Worm (Caenorhabditis elegans): ENCODE measurements around the gene nhr-68.

DNA sequence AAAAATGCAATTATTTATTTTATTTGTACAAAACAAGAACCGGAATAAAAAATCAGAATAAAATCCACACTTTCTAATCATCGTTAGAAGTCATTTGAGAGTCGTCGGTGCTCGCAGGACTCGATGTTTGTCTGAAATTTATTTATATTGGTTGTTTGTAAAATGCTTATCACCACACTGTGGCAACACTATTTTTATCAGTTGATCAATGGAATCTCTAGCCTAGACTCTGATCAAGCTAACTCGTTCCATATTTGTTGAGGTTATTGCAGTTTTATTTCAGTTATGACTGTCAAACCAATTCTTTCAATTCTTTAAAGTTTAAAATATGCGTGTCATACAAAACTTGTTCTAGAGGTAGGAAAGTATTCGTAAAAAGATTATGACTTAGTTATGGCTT, 31.2 kb downstream of the nhr-68 start, which contains the start of gene dhs-20:
- TF ChIP-seq bed-2 (GFP tag; IDR thresholded peaks at IDR 0.05) (no peak), madf-10 (tag; optimal IDR thresholded peaks at IDR 0.05) (no peak), lin-35 (GFP tag; optimal IDR thresholded peaks at IDR 0.05) (no peak), sea-2 (GFP tag; IDR thresholded peaks at IDR 0.05) (no peak), T07F8.4 (tag; optimal IDR thresholded peaks at IDR 0.05) (no peak), K12H6.12 (tag; optimal IDR thresholded peaks at IDR 0.05) (no peak), hsf-1 (GFP tag; IDR thresholded peaks at IDR 0.05) (no peak), repo-1 (tag; optimal IDR thresholded peaks at IDR 0.05) (no peak), dox-1 (GFP tag; IDR thresholded peaks at IDR 0.05) (no peak), T26A5.8 (tag; optimal IDR thresholded peaks at IDR 0.05) (no peak), ZK185.1 (tag; optimal IDR thresholded peaks at IDR 0.05; ENCODE audit: poor library complexity, severe bottlenecking) (no peak), ama-1 (optimal IDR thresholded peaks at IDR 0.05) (no peak), ama-1 (GFP tag; optimal IDR thresholded peaks at IDR 0.05) (no peak), pha-4 (tag; optimal IDR thresholded peaks at IDR 0.05) (no peak), ets-4 (GFP tag; optimal IDR thresholded peaks at IDR 0.05) (no peak)
